Fruit fly (Drosophila melanogaster) whole organism: ENCODE results near the gene dyw.

Experiments used
- pan ChIP-seq: fragments of >200 bp; optimal IDR thresholded peaks from 2 replicates; lab custom pipeline; 2017
- psq ChIP-seq: fragments of >200 bp; optimal IDR thresholded peaks from 2 replicates; lab custom pipeline; 2017
- usp ChIP-seq: fragments of >200 bp; optimal IDR thresholded peaks from 2 replicates; lab custom pipeline; 2017; ENCODE audit warnings: missing biosample characterization, missing genetic modification characterization, mixed read lengths

- TF ChIP-seq psq (no peak), usp (GFP tag; lab: Kevin White, UChicago) (no peak), pan (lab: Kevin White, UChicago) (no peak)
Measured at dm6 chrX:2646022-2646761, 47.5 kb downstream of the dyw start.
